Fruit fly (Drosophila melanogaster) whole organism, embryonic: Measurements from ENCODE around the gene NELF-B.

Experiments
- Atf6 ChIP-seq: fragments of 200-800 bp; sonication (Bioruptor generic); IDR thresholded peaks from 2 replicates; pipeline ENCODE4 v1.3.6; 2022; ENCODE audit warnings: missing biosample characterization, missing genetic modification characterization
- Bdp1 ChIP-seq: fragments of 200-800 bp; sonication (Bioruptor generic); optimal IDR thresholded peaks from 3 replicates; lab custom pipeline; 2016; ENCODE audit warnings: missing biosample characterization, missing genetic modification characterization
- CG10979 ChIP-seq: fragments of 200-800 bp; sonication (Bioruptor generic); optimal IDR thresholded peaks from 2 replicates; lab custom pipeline; 2018; ENCODE audit warnings: missing biosample characterization, mild to moderate bottlenecking, missing genetic modification characterization, moderate library complexity
- CG1233 ChIP-seq: fragments of 200-800 bp; sonication (Bioruptor generic); optimal IDR thresholded peaks from 4 replicates; lab custom pipeline; 2018; ENCODE audit warnings: missing biosample characterization, mild to moderate bottlenecking, missing genetic modification characterization
- CG13624 ChIP-seq: fragments of 200-800 bp; sonication (Bioruptor generic); optimal IDR thresholded peaks from 2 replicates; lab custom pipeline; 2016; ENCODE audit warnings: missing biosample characterization, missing genetic modification characterization
- CG17328 ChIP-seq: fragments of 200-800 bp; sonication (Bioruptor generic); IDR thresholded peaks from 2 replicates; pipeline ENCODE4 v1.3.6; 2022; ENCODE audit warnings: missing biosample characterization, missing genetic modification characterization
- CG1832 ChIP-seq: fragments of 200-800 bp; sonication (Bioruptor generic); optimal IDR thresholded peaks from 2 replicates; lab custom pipeline; 2017; ENCODE audit warnings: missing biosample characterization, mild to moderate bottlenecking, missing genetic modification characterization, inconsistent platforms
- CG18599 ChIP-seq: fragments of 200-800 bp; sonication (Bioruptor generic); optimal IDR thresholded peaks from 3 replicates; lab custom pipeline; 2017; ENCODE audit warnings: missing biosample characterization, missing genetic modification characterization, mild to moderate bottlenecking, moderate library complexity, missing genetic modification reagents
- CG2889 ChIP-seq: fragments of 200-800 bp; sonication (Bioruptor generic); IDR thresholded peaks from 3 replicates; pipeline ENCODE4 v1.3.6; 2022; ENCODE audit warnings: missing biosample characterization, missing genetic modification characterization
- CG31224 ChIP-seq: fragments of 200-800 bp; sonication (Bioruptor generic); IDR thresholded peaks from 2 replicates; pipeline ENCODE4 v1.3.6; 2022; ENCODE audit warnings: missing biosample characterization, missing genetic modification characterization
- CG4328 ChIP-seq: fragments of 200-800 bp; sonication (Bioruptor generic); optimal IDR thresholded peaks from 3 replicates; lab custom pipeline; 2017; ENCODE audit warnings: missing biosample characterization, missing genetic modification reagents, missing genetic modification characterization
- CG5180 ChIP-seq: fragments of 200-800 bp; sonication (Bioruptor generic); optimal IDR thresholded peaks from 3 replicates; lab custom pipeline; 2017; ENCODE audit warnings: missing biosample characterization, missing genetic modification characterization, mild to moderate bottlenecking, moderate library complexity, missing genetic modification reagents
- CG6272 ChIP-seq: fragments of 200-800 bp; sonication (Bioruptor generic); IDR thresholded peaks from 2 replicates; pipeline ENCODE4 v1.3.6; 2022; ENCODE audit warnings: missing biosample characterization, missing genetic modification characterization
- CG6654 ChIP-seq: fragments of 200-800 bp; sonication (Bioruptor generic); optimal IDR thresholded peaks from 2 replicates; lab custom pipeline; 2017; ENCODE audit warnings: missing biosample characterization, mild to moderate bottlenecking, missing genetic modification characterization
- CG6689 ChIP-seq: fragments of 200-800 bp; sonication (Bioruptor generic); IDR thresholded peaks from 2 replicates; pipeline ENCODE4 v1.3.6; 2022; ENCODE audit warnings: missing biosample characterization, missing genetic modification characterization
- CG6765 ChIP-seq: fragments of 200-800 bp; sonication (Bioruptor generic); optimal IDR thresholded peaks from 3 replicates; lab custom pipeline; 2017; ENCODE audit warnings: missing biosample characterization, mild to moderate bottlenecking, missing genetic modification characterization
- CG7987 ChIP-seq: fragments of 200-800 bp; sonication (Bioruptor generic); optimal IDR thresholded peaks from 2 replicates; lab custom pipeline; 2018; ENCODE audit warnings: missing biosample characterization, mild to moderate bottlenecking, missing genetic modification characterization, moderate library complexity
- CG8924 ChIP-seq: fragments of 200-800 bp; optimal IDR thresholded peaks from 3 replicates; lab custom pipeline; 2019; ENCODE audit warnings: missing biosample characterization, mild to moderate bottlenecking, missing genetic modification characterization, moderate library complexity
- Dad ChIP-seq: fragments of 200-800 bp; sonication (Bioruptor generic); optimal IDR thresholded peaks from 3 replicates; lab custom pipeline; 2016; ENCODE audit warnings: missing biosample characterization, missing genetic modification characterization
- E2f1 ChIP-seq: fragments of 200-800 bp; sonication (Bioruptor generic); IDR thresholded peaks from 2 replicates; pipeline ENCODE4 v1.3.6; 2022; ENCODE audit warnings: missing biosample characterization, missing genetic modification characterization
- Fer3 ChIP-seq: fragments of 200-800 bp; sonication (Bioruptor generic); optimal IDR thresholded peaks from 2 replicates; lab custom pipeline; 2018; ENCODE audit warnings: missing biosample characterization, mild to moderate bottlenecking, missing genetic modification characterization, moderate library complexity
- Gsc ChIP-seq: fragments of 200-800 bp; sonication (Bioruptor generic); IDR thresholded peaks from 2 replicates; pipeline ENCODE4 v1.3.6; 2022; ENCODE audit warnings: missing biosample characterization, missing genetic modification characterization
- HLH3B ChIP-seq: fragments of 200-800 bp; sonication (Bioruptor generic); IDR thresholded peaks from 2 replicates; pipeline ENCODE4 v1.3.6; 2022; ENCODE audit warnings: missing biosample characterization, missing genetic modification characterization
- Mad ChIP-seq: fragments of 200-800 bp; sonication (Bioruptor generic); optimal IDR thresholded peaks from 2 replicates; lab custom pipeline; 2016; ENCODE audit warnings: missing biosample characterization, missing genetic modification characterization
- Med ChIP-seq: fragments of 200-800 bp; sonication (Bioruptor generic); peaks from one replicate; lab custom pipeline; 2016; ENCODE audit warnings: missing biosample characterization, missing genetic modification characterization, mild to moderate bottlenecking, inconsistent platforms, moderate library complexity
- Mes4 ChIP-seq: fragments of 200-800 bp; sonication (Bioruptor generic); optimal IDR thresholded peaks from 2 replicates; lab custom pipeline; 2016; ENCODE audit warnings: missing biosample characterization, missing genetic modification characterization
- Nf-YB ChIP-seq: fragments of 200-800 bp; sonication (Bioruptor generic); optimal IDR thresholded peaks from 3 replicates; lab custom pipeline; 2019; ENCODE audit warnings: missing biosample characterization, mild to moderate bottlenecking, missing genetic modification characterization, moderate library complexity
- NfI ChIP-seq: fragments of 200-800 bp; sonication (Bioruptor generic); optimal IDR thresholded peaks from 3 replicates; lab custom pipeline; 2018; ENCODE audit warnings: missing biosample characterization, mild to moderate bottlenecking, missing genetic modification characterization, moderate library complexity
- Opbp ChIP-seq: fragments of 200-800 bp; sonication (Bioruptor generic); IDR thresholded peaks from 3 replicates; pipeline ENCODE4 v1.3.6; 2022; ENCODE audit warnings: missing biosample characterization, missing genetic modification characterization; ENCODE audit not compliant: partially characterized antibody
- Pdp1 ChIP-seq, 2 experiments: fragments of 200-800 bp; sonication (Bioruptor generic); optimal IDR thresholded peaks; 3 replicates each; lab custom pipeline; 2016; ENCODE audit warnings: missing biosample characterization in 2 of 2, missing genetic modification characterization in 2 of 2, mild to moderate bottlenecking in 1 of 2, moderate library complexity in 1 of 2
- Rx ChIP-seq: fragments of 200-800 bp; sonication (Bioruptor generic); IDR thresholded peaks from 2 replicates; pipeline ENCODE4 v1.3.6; 2022; ENCODE audit warnings: missing biosample characterization, missing genetic modification characterization
- Ssrp ChIP-seq: fragments of 200-800 bp; sonication (Bioruptor generic); optimal IDR thresholded peaks from 2 replicates; lab custom pipeline; 2018; ENCODE audit warnings: missing biosample characterization, mild to moderate bottlenecking, missing genetic modification characterization, moderate library complexity
- Taf1 ChIP-seq: fragments of 200-800 bp; sonication (Bioruptor generic); IDR thresholded peaks from 2 replicates; pipeline ENCODE4 v1.3.6; 2022; ENCODE audit warnings: missing biosample characterization, missing genetic modification characterization
- cas ChIP-seq: fragments of 200-800 bp; sonication (Bioruptor generic); IDR thresholded peaks from 2 replicates; pipeline ENCODE4 v1.3.6; 2022; ENCODE audit warnings: missing biosample characterization, missing genetic modification characterization
- crp ChIP-seq, 2 experiments: fragments of 200-800 bp; sonication (Bioruptor generic); optimal IDR thresholded peaks; 2 replicates in 1 of 2; 3 replicates in 1 of 2; lab custom pipeline; 2017; ENCODE audit warnings: missing biosample characterization in 2 of 2, missing genetic modification characterization in 2 of 2, mild to moderate bottlenecking in 1 of 2, moderate library complexity in 1 of 2
- fd102C ChIP-seq: fragments of 200-800 bp; sonication (Bioruptor generic); optimal IDR thresholded peaks from 2 replicates; lab custom pipeline; 2018; ENCODE audit warnings: missing biosample characterization, mild to moderate bottlenecking, missing genetic modification characterization, moderate library complexity
- fd3F ChIP-seq: fragments of 200-800 bp; sonication (Bioruptor generic); optimal IDR thresholded peaks from 2 replicates; lab custom pipeline; 2018; ENCODE audit warnings: missing biosample characterization, mild to moderate bottlenecking, missing genetic modification characterization, moderate library complexity
- grn ChIP-seq: fragments of 200-800 bp; sonication (Bioruptor generic); optimal IDR thresholded peaks from 3 replicates; lab custom pipeline; 2017; ENCODE audit warnings: missing biosample characterization, missing genetic modification characterization
- hkb ChIP-seq, 2 experiments: fragments of 200-800 bp in 1 of 2; fragments of >200 bp in 1 of 2; sonication (Bioruptor generic) in 1 of 2; IDR thresholded peaks in 1 of 2; optimal IDR thresholded peaks in 1 of 2; 2 replicates each; pipeline versions ENCODE4 v1.3.6 to Lab custom; 2017 to 2022; ENCODE audit warnings: missing biosample characterization in 1 of 2, missing genetic modification characterization in 1 of 2
- lilli ChIP-seq: fragments of 200-800 bp; sonication (Bioruptor generic); optimal IDR thresholded peaks from 3 replicates; lab custom pipeline; 2016; ENCODE audit warnings: missing biosample characterization, missing genetic modification characterization
- maf-S ChIP-seq: fragments of 200-800 bp; sonication (Bioruptor generic); optimal IDR thresholded peaks from 2 replicates; lab custom pipeline; 2016; ENCODE audit warnings: missing biosample characterization, missing genetic modification characterization
- otp ChIP-seq: fragments of 200-800 bp; sonication (Bioruptor generic); IDR thresholded peaks from 3 replicates; pipeline ENCODE4, ENCODE4 v1.3.6; 2022; ENCODE audit warnings: missing biosample characterization, missing genetic modification characterization
- run ChIP-seq: fragments of 200-800 bp; sonication (Bioruptor generic); optimal IDR thresholded peaks from 3 replicates; lab custom pipeline; 2018; ENCODE audit warnings: missing biosample characterization, mild to moderate bottlenecking, missing genetic modification characterization
- sd ChIP-seq: fragments of 200-800 bp; sonication (Bioruptor generic); optimal IDR thresholded peaks from 3 replicates; lab custom pipeline; 2018; ENCODE audit warnings: missing biosample characterization, mild to moderate bottlenecking, missing genetic modification characterization, moderate library complexity
- shn ChIP-seq: fragments of 200-800 bp; sonication (Bioruptor generic); optimal IDR thresholded peaks from 3 replicates; lab custom pipeline; 2016; ENCODE audit warnings: missing biosample characterization, missing genetic modification characterization
- sisA ChIP-seq: fragments of 200-800 bp; sonication (Bioruptor generic); IDR thresholded peaks from 2 replicates; pipeline ENCODE4 v1.3.6; 2022; ENCODE audit warnings: missing biosample characterization, missing genetic modification characterization
- slou ChIP-seq: fragments of 200-800 bp; sonication (Bioruptor generic); optimal IDR thresholded peaks from 3 replicates; lab custom pipeline; 2016; ENCODE audit warnings: missing biosample characterization, missing genetic modification characterization
- tgo ChIP-seq: fragments of 200-800 bp; sonication (Bioruptor generic); IDR thresholded peaks from 3 replicates; pipeline ENCODE4 v1.3.6; 2022; ENCODE audit warnings: missing biosample characterization, missing genetic modification characterization

The NELF-B gene

dm6 chrX:7701282-7702078 lies 26.7 kb downstream of the NELF-B start (continued):
- TF ChIP-seq CG1832 (GFP tag; lab: Kevin White, UChicago), result no peak
- peak; percentile 32 for TF ChIP-seq run (tag; lab: Kevin White, UChicago)
- no peak for TF ChIP-seq hkb (optimal IDR thresholded peaks at IDR 0.05; lab: Kevin White, UChicago)
- peak; percentile 71 for TF ChIP-seq hkb (GFP tag; IDR thresholded peaks at IDR 0.05; lab: Robert Waterston, UW)
- TF ChIP-seq CG2889, result peak; percentile 68
- peak; percentile 55 for TF ChIP-seq CG7987 (GFP tag; lab: Kevin White, UChicago)
- peak; percentile 61 for TF ChIP-seq CG5180 (GFP tag; lab: Kevin White, UChicago)
- peak; percentile 70 for TF ChIP-seq CG10979
- TF ChIP-seq CG6272 (GFP tag; lab: Robert Waterston, UW), result no peak
- no peak for TF ChIP-seq slou (GFP tag; lab: Kevin White, UChicago)
- TF ChIP-seq CG17328 (GFP tag; lab: Robert Waterston, UW), result peak; percentile 64
- peak; percentile 74 for TF ChIP-seq fd3F
- peak; percentile 51 for TF ChIP-seq E2f1
- peak; percentile 78 for TF ChIP-seq Atf6
- peak; percentile 67 for TF ChIP-seq CG1233 (GFP tag; lab: Kevin White, UChicago)
- peak; percentile 58 for TF ChIP-seq CG13624 (GFP tag; lab: Kevin White, UChicago)
- TF ChIP-seq grn (GFP tag; lab: Kevin White, UChicago), result no peak
- TF ChIP-seq lilli (GFP tag; lab: Kevin White, UChicago), result peak; percentile 61
- peak; percentile 34 for TF ChIP-seq Mad (GFP tag; lab: Kevin White, UChicago)
- TF ChIP-seq CG6654 (GFP tag; lab: Kevin White, UChicago), result peak; percentile 1
- peak; percentile 74 for TF ChIP-seq CG4328 (GFP tag; lab: Kevin White, UChicago)
- 0 out of 2 replicates have a peak, but pooled peaks have one; percentile 22 for TF ChIP-seq Rx (GFP tag; lab: Robert Waterston, UW)
- peak in 1 of 2 experiments; percentile 20 for TF ChIP-seq crp (GFP tag; optimal IDR thresholded peaks at IDR 0.05; lab: Kevin White, UChicago)
- peak; percentile 75 for TF ChIP-seq NfI (GFP tag; lab: Kevin White, UChicago)
- peak; percentile 66 for TF ChIP-seq sd (tag; lab: Kevin White, UChicago)
- peak; percentile 18 for TF ChIP-seq Ssrp (tag; lab: Kevin White, UChicago)
- peak; percentile 28 to 89 for TF ChIP-seq Pdp1 (GFP tag; optimal IDR thresholded peaks at IDR 0.05; lab: Kevin White, UChicago)
- TF ChIP-seq fd102C (GFP tag; lab: Kevin White, UChicago), result no peak
- TF ChIP-seq sisA (GFP tag; lab: Robert Waterston, UW), result peak; percentile 63
- TF ChIP-seq CG31224 (GFP tag; lab: Robert Waterston, UW), result peak; percentile 60
- peak; percentile 63 for TF ChIP-seq HLH3B (GFP tag; lab: Robert Waterston, UW)
- no peak for TF ChIP-seq Opbp (GFP tag; lab: Robert Waterston, UW)
- peak; percentile 60; the same call in 2 of the 3 replicates for TF ChIP-seq tgo (GFP tag; lab: Robert Waterston, UW)
- TF ChIP-seq maf-S (GFP tag; lab: Kevin White, UChicago), result peak; percentile 60
- TF ChIP-seq Med (GFP tag; lab: Kevin White, UChicago), result peak; percentile 93
- TF ChIP-seq Bdp1 (GFP tag; lab: Kevin White, UChicago), result peak; percentile 32
- peak; percentile 83 for TF ChIP-seq CG8924
- peak; percentile 72 for TF ChIP-seq CG6689 (GFP tag; lab: Robert Waterston, UW)
- TF ChIP-seq Mes4 (GFP tag; lab: Kevin White, UChicago), result peak; percentile 41
- TF ChIP-seq Dad (GFP tag; lab: Kevin White, UChicago), result no peak
- peak; percentile 92 for TF ChIP-seq CG18599 (GFP tag; lab: Kevin White, UChicago)
- no peak; the same call in 1 of the 2 replicates for TF ChIP-seq cas
- 0 out of 3 replicates have a peak, but pooled peaks have one; percentile 23 for TF ChIP-seq otp (GFP tag; lab: Robert Waterston, UW)
- peak; percentile 87 for TF ChIP-seq Fer3 (tag; lab: Kevin White, UChicago)
- TF ChIP-seq shn (GFP tag; lab: Kevin White, UChicago), result peak; percentile 51
- no peak for TF ChIP-seq Gsc
- TF ChIP-seq Nf-YB (GFP tag; lab: Kevin White, UChicago), result peak; percentile 60
- TF ChIP-seq CG6765 (GFP tag; lab: Kevin White, UChicago), result peak; percentile 63
- TF ChIP-seq Taf1 (GFP tag; lab: Robert Waterston, UW), result peak; percentile 65
